Worm (Caenorhabditis elegans) whole organism, early embryonic: ENCODE measurements around the gene F26G1.9.

Experiments
- B0310.2 ChIP-seq: sonication (generic microtip); optimal IDR thresholded peaks from 2 replicates; lab custom pipeline; 2016; ENCODE audit warnings: mild to moderate bottlenecking, missing genetic modification characterization, missing compliant biosample characterization
- F13C5.2 ChIP-seq: sonication (generic microtip); optimal IDR thresholded peaks from 2 replicates; lab custom pipeline; 2017; ENCODE audit warnings: mild to moderate bottlenecking, missing genetic modification characterization, inconsistent platforms, missing compliant biosample characterization
- aly-1 ChIP-seq: sonication (generic microtip); optimal IDR thresholded peaks from 2 replicates; lab custom pipeline; 2016; ENCODE audit warnings: missing genetic modification characterization, missing compliant biosample characterization
- ama-1 ChIP-seq: fragments of 150-350 bp; optimal IDR thresholded peaks from 2 replicates; lab custom pipeline; 2014
- ceh-13 ChIP-seq: fragments of 200-800 bp; sonication (Bioruptor generic); optimal IDR thresholded peaks from 2 replicates; lab custom pipeline; 2018; ENCODE audit warnings: mild to moderate bottlenecking, missing genetic modification characterization, missing compliant biosample characterization
- ceh-36 ChIP-seq: sonication (generic microtip); optimal IDR thresholded peaks from 2 replicates; lab custom pipeline; 2016; ENCODE audit warnings: missing genetic modification characterization, inconsistent platforms, missing compliant biosample characterization
- ets-7 ChIP-seq: sonication (generic microtip); optimal IDR thresholded peaks from 2 replicates; lab custom pipeline; 2016; ENCODE audit warnings: missing genotype, missing genetic modification characterization, missing compliant biosample characterization
- flt-1 ChIP-seq: fragments of 200-800 bp; sonication (Bioruptor generic); IDR thresholded peaks from 2 replicates; pipeline ENCODE4 v1.3.6; 2022; ENCODE audit warnings: missing genetic modification characterization, missing compliant biosample characterization
- hmbx-1 ChIP-seq: sonication (generic microtip); optimal IDR thresholded peaks from 2 replicates; lab custom pipeline; 2016; ENCODE audit warnings: mild to moderate bottlenecking, missing genetic modification characterization, missing compliant biosample characterization
- hmg-4 ChIP-seq: fragments of 200-800 bp; sonication (Bioruptor generic); optimal IDR thresholded peaks from 2 replicates; lab custom pipeline; 2018; ENCODE audit warnings: mild to moderate bottlenecking, missing genetic modification characterization, missing compliant biosample characterization
- hnd-1 ChIP-seq: sonication (generic microtip); optimal IDR thresholded peaks from 2 replicates; lab custom pipeline; 2016; ENCODE audit warnings: missing genetic modification characterization, missing compliant biosample characterization
- pes-1 ChIP-seq: fragments of 200-800 bp; sonication (Bioruptor generic); IDR thresholded peaks from 2 replicates; pipeline ENCODE4 v1.3.6; 2022; ENCODE audit warnings: missing genetic modification reagents, missing genetic modification characterization, missing compliant biosample characterization
- scrt-1 ChIP-seq: fragments of 200-800 bp; sonication (Bioruptor generic); IDR thresholded peaks from 2 replicates; pipeline ENCODE4 v1.3.6; 2022; ENCODE audit warnings: missing genetic modification characterization, missing compliant biosample characterization
- sea-1 ChIP-seq: fragments of 200-800 bp; sonication (Bioruptor generic); conservative IDR thresholded peaks from 2 replicates; pipeline ENCODE4 v1.3.6; 2022; ENCODE audit warnings: missing genetic modification characterization, missing compliant biosample characterization
- tbx-11 ChIP-seq: fragments of 200-800 bp; sonication (Bioruptor generic); IDR thresholded peaks from 2 replicates; pipeline ENCODE4 v1.3.6; 2022; ENCODE audit warnings: missing genetic modification characterization, missing compliant biosample characterization
- tbx-37 ChIP-seq: fragments of 200-800 bp; sonication (Bioruptor generic); conservative IDR thresholded peaks from 2 replicates; pipeline ENCODE4 v1.3.6; 2022; ENCODE audit warnings: missing genetic modification reagents, missing genetic modification characterization, missing compliant biosample characterization
- tra-4 ChIP-seq: sonication (generic microtip); optimal IDR thresholded peaks from 2 replicates; lab custom pipeline; 2017; ENCODE audit warnings: missing genetic modification characterization, missing compliant biosample characterization

F26G1.9 gene

DNA sequence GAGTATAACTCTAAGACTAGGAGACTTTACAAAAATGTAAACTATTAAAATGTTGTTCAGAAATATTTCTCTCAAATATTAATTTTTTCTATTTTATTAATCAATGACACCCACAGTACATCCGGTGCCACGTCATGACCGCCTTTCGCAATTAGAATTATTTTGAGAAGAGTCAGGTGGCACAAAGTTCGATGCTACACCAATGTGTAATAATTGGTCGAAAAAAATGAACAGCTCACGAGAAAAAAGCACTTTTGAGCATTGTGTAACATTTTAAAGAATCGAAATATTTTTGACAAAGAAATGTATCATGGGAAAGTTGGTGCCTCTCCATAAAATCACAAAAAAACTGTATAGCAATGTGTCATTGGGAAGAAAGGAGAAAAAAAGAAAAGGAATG lies 32.9 kb upstream of the F26G1.9 start:
- TF ChIP-seq flt-1 (GFP tag; lab: Robert Waterston, UW) (no peak), hmbx-1 (tag; lab: Kevin White, UChicago) (no peak), hnd-1 (tag; lab: Kevin White, UChicago) (no peak), scrt-1 (GFP tag; lab: Robert Waterston, UW) (no peak), ceh-36 (no peak), tra-4 (tag; lab: Kevin White, UChicago) (no peak), tbx-37 (no peak), pes-1 (GFP tag; lab: Robert Waterston, UW) (no peak), sea-1 (GFP tag; lab: Robert Waterston, UW) (no peak)

DNA sequence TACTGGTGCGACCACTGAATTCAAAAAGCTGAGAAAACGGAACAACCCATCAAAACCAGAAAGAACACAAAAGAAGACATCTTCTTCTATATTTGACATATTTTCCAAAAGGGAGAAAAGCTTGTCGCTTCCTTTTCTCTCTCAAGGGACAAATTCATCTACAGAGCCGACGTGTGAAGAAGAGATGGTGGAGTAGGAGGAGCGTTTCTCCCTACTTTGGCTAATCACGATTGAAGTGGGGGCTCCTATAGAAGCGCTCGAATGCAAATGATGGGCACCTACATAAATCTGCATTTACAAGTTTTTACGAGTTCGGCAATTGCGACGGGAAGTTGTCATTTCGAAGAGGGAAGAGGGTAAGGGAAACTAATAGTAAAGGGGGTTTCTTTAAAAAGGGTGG lies 32.5 kb upstream of the F26G1.9 start:
- no peak for TF ChIP-seq aly-1 (tag; lab: Kevin White, UChicago)
- no peak for TF ChIP-seq ceh-13
- TF ChIP-seq tra-4 (tag; lab: Kevin White, UChicago) = no peak
- TF ChIP-seq hnd-1 (tag; lab: Kevin White, UChicago) = no peak
- no peak for TF ChIP-seq ceh-36
- TF ChIP-seq ama-1 (lab: Kevin White, UChicago) = no peak
- TF ChIP-seq hmg-4 = no peak
- no peak for TF ChIP-seq sea-1 (GFP tag; lab: Robert Waterston, UW)
- TF ChIP-seq B0310.2 (tag; lab: Kevin White, UChicago) = no peak

DNA sequence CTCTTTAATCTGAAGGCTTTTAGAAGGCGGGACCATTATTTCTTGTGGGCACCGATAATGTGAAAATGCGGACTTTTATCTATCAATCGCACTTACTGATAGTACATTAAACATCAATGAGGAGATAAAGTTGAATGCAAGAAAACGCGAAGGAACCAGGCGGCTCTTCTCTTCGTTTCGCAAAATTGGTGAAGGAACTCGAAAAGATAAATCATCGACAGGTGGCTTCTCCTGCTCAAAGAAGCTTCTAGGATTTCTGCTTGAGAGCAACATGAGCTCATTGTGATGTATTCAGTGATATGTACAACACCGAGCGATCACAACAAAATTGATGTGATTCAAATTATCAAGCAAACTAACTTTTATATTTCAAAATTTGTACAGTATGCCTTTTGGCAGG lies 32.0 kb upstream of the F26G1.9 start:
- TF ChIP-seq tbx-37 = no peak
- no peak for TF ChIP-seq pes-1 (GFP tag; lab: Robert Waterston, UW)
- no peak for TF ChIP-seq hmbx-1 (tag; lab: Kevin White, UChicago)
- TF ChIP-seq aly-1 (tag; lab: Kevin White, UChicago) = no peak

DNA sequence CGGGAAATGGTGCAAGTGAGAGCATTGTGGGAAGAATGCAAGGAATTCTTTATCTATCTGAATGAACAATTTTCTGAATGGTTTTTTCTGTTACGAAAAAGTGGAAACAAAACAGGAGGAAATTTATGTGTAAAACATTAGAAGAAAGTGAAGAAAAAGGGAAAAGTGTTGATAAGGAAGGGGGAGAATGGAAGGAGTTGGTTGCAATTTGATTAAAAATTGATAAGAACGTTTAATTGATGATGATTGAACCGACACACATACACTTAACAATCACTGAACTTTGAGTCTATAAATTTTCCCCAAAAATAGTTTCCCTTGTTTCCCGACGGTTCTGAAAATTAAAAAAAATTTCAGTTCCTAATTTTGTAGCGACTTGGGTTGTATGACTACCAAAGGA lies 29.1 kb upstream of the F26G1.9 start:
- TF ChIP-seq flt-1 (GFP tag; lab: Robert Waterston, UW) (no peak), ceh-36 (no peak), scrt-1 (GFP tag; lab: Robert Waterston, UW) (no peak)

DNA sequence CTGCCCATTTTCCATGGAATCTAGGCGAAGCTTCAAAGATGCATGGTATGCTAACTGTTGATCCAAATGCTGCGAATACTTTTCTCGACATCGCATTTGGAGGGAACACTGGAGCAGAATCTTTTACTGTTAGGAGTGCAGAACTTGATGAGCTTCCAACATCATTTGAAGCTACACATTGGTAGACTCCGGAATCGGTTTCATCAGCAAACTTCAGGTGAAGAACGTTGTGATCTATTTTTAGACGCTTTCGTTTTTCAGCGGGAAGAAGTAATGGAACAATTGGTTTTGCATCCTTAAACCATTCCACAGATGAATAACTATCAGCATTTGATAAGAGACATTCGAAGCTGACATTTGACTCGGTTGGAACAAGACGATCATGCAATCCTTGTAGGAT lies 26.7 kb upstream of the F26G1.9 start:
- no peak for TF ChIP-seq sea-1 (GFP tag; lab: Robert Waterston, UW)
- no peak for TF ChIP-seq B0310.2 (tag; lab: Kevin White, UChicago)

DNA sequence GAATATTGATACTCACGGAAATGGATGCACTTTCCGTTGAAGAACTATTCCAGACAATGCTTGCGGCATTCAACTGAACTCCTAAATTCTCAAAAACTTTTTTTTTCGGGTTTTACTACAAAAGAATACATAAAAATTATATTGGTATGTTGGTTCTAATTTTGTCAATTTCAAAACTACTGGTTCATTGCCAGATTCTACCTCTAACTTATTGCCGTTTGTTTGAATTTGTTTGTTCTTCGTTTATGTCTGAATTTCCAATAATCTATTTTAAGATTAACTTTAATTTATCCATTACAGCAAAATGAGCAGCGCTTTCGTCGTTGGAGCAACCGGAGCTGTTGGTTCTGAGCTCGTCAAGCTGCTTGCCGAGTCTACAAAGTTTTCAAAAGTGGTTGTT lies 23.3 kb upstream of the F26G1.9 start, which contains the start of gene C33F10.14:
C33F10.14 (plus strand) TSS at position 301 of the 400 bp plus-strand sequence.
- TF ChIP-seq ama-1 (lab: Kevin White, UChicago) = no peak
- TF ChIP-seq F13C5.2 (tag; lab: Kevin White, UChicago) = no peak
- TF ChIP-seq tbx-37 = no peak
- TF ChIP-seq hmbx-1 (tag; lab: Kevin White, UChicago) = no peak
- TF ChIP-seq aly-1 (tag; lab: Kevin White, UChicago) = no peak
- no peak for TF ChIP-seq flt-1 (GFP tag; lab: Robert Waterston, UW)
- TF ChIP-seq ets-7 (tag; lab: Kevin White, UChicago) = no peak
- no peak for TF ChIP-seq ceh-36
- TF ChIP-seq hmg-4 = no peak
- TF ChIP-seq tbx-11 (GFP tag; lab: Robert Waterston, UW) = no peak
- TF ChIP-seq scrt-1 (GFP tag; lab: Robert Waterston, UW) = no peak
- no peak for TF ChIP-seq sea-1 (GFP tag; lab: Robert Waterston, UW)
- no peak for TF ChIP-seq pes-1 (GFP tag; lab: Robert Waterston, UW)
- no peak for TF ChIP-seq hnd-1 (tag; lab: Kevin White, UChicago)
- no peak for TF ChIP-seq ceh-13
- TF ChIP-seq tra-4 (tag; lab: Kevin White, UChicago) = no peak
- no peak for TF ChIP-seq B0310.2 (tag; lab: Kevin White, UChicago)

DNA sequence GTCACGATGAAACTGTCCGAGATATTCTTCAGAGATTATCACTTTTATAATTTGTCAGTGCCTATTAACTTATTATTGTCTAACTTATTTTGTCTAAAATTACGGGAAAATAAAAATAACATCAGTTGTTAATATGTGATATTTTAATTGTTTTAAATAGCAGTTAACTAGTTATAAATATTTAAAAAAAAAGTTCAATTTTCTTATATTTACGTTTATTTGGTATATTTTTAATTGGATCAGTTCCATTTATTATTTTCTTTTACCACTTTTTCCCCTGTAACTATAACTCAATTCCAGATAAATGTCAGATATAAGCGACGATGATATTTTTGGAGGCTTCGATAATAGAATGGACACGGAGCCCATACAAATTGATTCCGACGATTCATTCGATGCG lies 21.7 kb upstream of the F26G1.9 start, which contains the start of gene C33F10.4:
C33F10.4 (plus strand) TSS at position 301 of the 400 bp plus-strand sequence.
- no peak for TF ChIP-seq ceh-13
- TF ChIP-seq B0310.2 (tag; lab: Kevin White, UChicago) = no peak
- TF ChIP-seq hmg-4 = no peak

DNA sequence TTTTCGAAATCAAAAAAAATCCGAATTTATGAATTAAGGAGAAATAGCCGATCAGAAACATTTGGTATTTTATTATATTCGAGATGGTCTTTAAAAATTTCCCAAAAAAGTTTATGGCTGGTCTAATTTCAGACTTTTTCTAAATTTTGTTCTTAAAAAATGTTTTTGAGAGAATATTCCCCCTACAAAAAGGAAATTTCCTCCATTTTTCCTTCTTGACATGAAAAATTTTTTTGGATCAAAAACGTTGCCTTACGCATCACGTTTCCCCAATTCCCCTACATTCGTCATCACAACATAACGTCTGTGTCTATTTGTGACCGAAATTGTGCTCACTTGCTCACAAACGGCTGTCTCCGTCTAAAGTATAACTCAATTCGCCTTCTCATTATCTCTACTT lies 19.5 kb upstream of the F26G1.9 start:
- TF ChIP-seq hmg-4 = no peak
- TF ChIP-seq flt-1 (GFP tag; lab: Robert Waterston, UW) = no peak
- no peak for TF ChIP-seq tbx-37
- TF ChIP-seq ceh-13 = no peak
- TF ChIP-seq F13C5.2 (tag; lab: Kevin White, UChicago) = no peak

DNA sequence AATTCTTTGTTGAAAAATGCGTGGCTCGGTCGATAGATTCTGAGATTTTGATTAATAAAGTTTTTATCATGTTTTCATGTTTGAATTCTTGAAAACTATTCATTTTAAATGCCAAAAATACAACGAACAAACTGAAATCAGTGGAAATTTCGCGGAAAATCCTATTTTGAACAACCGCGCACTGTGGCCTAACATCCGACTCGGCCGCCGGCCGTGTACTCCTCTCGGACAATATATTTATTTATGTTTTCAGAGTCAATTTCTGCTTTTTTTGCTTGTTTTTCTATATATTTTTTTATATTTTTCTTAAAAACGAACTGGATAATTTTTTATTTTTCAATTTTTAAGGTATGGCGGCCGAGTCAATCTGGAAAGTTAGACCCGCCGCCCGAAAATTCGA lies 17.5 kb upstream of the F26G1.9 start, which contains the start of gene F26G1.1:
F26G1.1 (plus strand) TSS at position 347 of the 400 bp plus-strand sequence.
- TF ChIP-seq tbx-37 (peak; percentile 78), F13C5.2 (tag; lab: Kevin White, UChicago) (peak; percentile 24), tra-4 (tag; lab: Kevin White, UChicago) (no peak), aly-1 (tag; lab: Kevin White, UChicago) (no peak), scrt-1 (GFP tag; lab: Robert Waterston, UW) (no peak), pes-1 (GFP tag; lab: Robert Waterston, UW) (no peak; the same call in 1 of the 2 replicates), ceh-13 (no peak), hmbx-1 (tag; lab: Kevin White, UChicago) (no peak), ceh-36 (no peak), hnd-1 (tag; lab: Kevin White, UChicago) (no peak), tbx-11 (GFP tag; lab: Robert Waterston, UW) (no peak), ets-7 (tag; lab: Kevin White, UChicago) (no peak), flt-1 (GFP tag; lab: Robert Waterston, UW) (no peak), sea-1 (GFP tag; lab: Robert Waterston, UW) (no peak), hmg-4 (peak; percentile 59), B0310.2 (tag; lab: Kevin White, UChicago) (no peak), ama-1 (lab: Kevin White, UChicago) (no peak)
